Worm (Caenorhabditis elegans) whole organism, L4 larva: ENCODE data around the gene cec-2.

Source experiments
- F37D6.2 ChIP-seq: sonication (generic microtip); optimal IDR thresholded peaks from 2 replicates; lab custom pipeline; 2016; ENCODE audit warnings: mild to moderate bottlenecking, missing genetic modification characterization, missing compliant biosample characterization
- F44E2.7 ChIP-seq: fragments of 200-800 bp; sonication (Bioruptor generic); IDR thresholded peaks from 2 replicates; pipeline ENCODE4 v2.1.2; 2022; ENCODE audit warnings: missing genetic modification characterization, missing compliant biosample characterization
- F49E8.2 ChIP-seq: sonication (generic microtip); optimal IDR thresholded peaks from 2 replicates; lab custom pipeline; 2016; ENCODE audit warnings: missing compliant biosample characterization, mild to moderate bottlenecking, missing genetic modification characterization, borderline replicate concordance
- R02D3.7 ChIP-seq: fragments of 150-350 bp; sonication (generic microtip); optimal IDR thresholded peaks from 3 replicates; lab custom pipeline; 2014; ENCODE audit warnings: missing biosample characterization, missing genetic modification characterization
- T26A8.4 ChIP-seq: fragments of 200-800 bp; sonication (Bioruptor generic); IDR thresholded peaks from 2 replicates; pipeline ENCODE4 v1.3.6; 2022; ENCODE audit warnings: missing genetic modification characterization, missing compliant biosample characterization
- Y48G9A.11 ChIP-seq: fragments of 200-800 bp; sonication (Bioruptor generic); IDR thresholded peaks from 2 replicates; pipeline ENCODE4 v1.3.6; 2022; ENCODE audit warnings: missing genetic modification reagents, missing genetic modification characterization, missing compliant biosample characterization
- Y5F2A.4 ChIP-seq: fragments of 200-800 bp; sonication (Bioruptor generic); optimal IDR thresholded peaks from 2 replicates; lab custom pipeline; 2018; ENCODE audit warnings: mild to moderate bottlenecking, missing genetic modification characterization, missing compliant biosample characterization
- aly-2 ChIP-seq: sonication (generic microtip); optimal IDR thresholded peaks from 2 replicates; lab custom pipeline; 2018; ENCODE audit warnings: missing biosample characterization, missing genetic modification characterization
- arid-1 ChIP-seq: fragments of 200-800 bp; sonication (Bioruptor generic); conservative IDR thresholded peaks from 2 replicates; pipeline ENCODE4 v1.3.6; 2022; ENCODE audit warnings: missing genetic modification reagents, missing genetic modification characterization, missing compliant biosample characterization
- ceh-32 ChIP-seq: sonication (generic microtip); optimal IDR thresholded peaks from 2 replicates; lab custom pipeline; 2016; ENCODE audit warnings: mild to moderate bottlenecking, missing genetic modification characterization, missing compliant biosample characterization; ENCODE audit not compliant: poor library complexity
- ceh-44 ChIP-seq: fragments of 200-800 bp; sonication (Bioruptor generic); IDR thresholded peaks from 2 replicates; pipeline ENCODE4 v1.3.6; 2022; ENCODE audit warnings: missing genetic modification reagents, missing genetic modification characterization, missing compliant biosample characterization
- cey-2 ChIP-seq: sonication (generic microtip); optimal IDR thresholded peaks from 3 replicates; lab custom pipeline; 2017; ENCODE audit warnings: missing genetic modification characterization, mild to moderate bottlenecking, missing compliant biosample characterization, antibody characterized with exemption, borderline replicate concordance; ENCODE audit not compliant: insufficient read depth
- daf-16 ChIP-seq, 3 experiments: sonication (generic microtip); optimal IDR thresholded peaks; 2 replicates each; lab custom pipeline; 2016 to 2017; ENCODE audit warnings: missing genetic modification characterization in 3 of 3, missing genetic modification reagents in 3 of 3, mild to moderate bottlenecking in 2 of 3, missing compliant biosample characterization in 2 of 3, missing biosample characterization in 1 of 3, moderate library complexity in 1 of 3
- daf-19 ChIP-seq: fragments of 200-800 bp; sonication (Bioruptor generic); conservative IDR thresholded peaks from 2 replicates; pipeline ENCODE4 v1.3.6; 2022; ENCODE audit warnings: missing genetic modification characterization, missing compliant biosample characterization
- dmd-9 ChIP-seq: fragments of 200-800 bp; sonication (Bioruptor generic); IDR thresholded peaks from 2 replicates; pipeline ENCODE4 v1.3.6; 2022; ENCODE audit warnings: missing genetic modification reagents, missing genetic modification characterization, missing compliant biosample characterization
- dve-1 ChIP-seq: sonication (generic microtip); optimal IDR thresholded peaks from 2 replicates; lab custom pipeline; 2017; ENCODE audit warnings: antibody characterized with exemption, mild to moderate bottlenecking, missing genetic modification characterization, missing compliant biosample characterization; ENCODE audit not compliant: insufficient read depth
- egl-27 ChIP-seq: sonication (generic microtip); optimal IDR thresholded peaks from 3 replicates; lab custom pipeline; 2017; ENCODE audit warnings: missing biosample characterization, missing genetic modification reagents, missing genetic modification characterization
- egl-43 ChIP-seq: fragments of 200-800 bp; sonication (Bioruptor generic); IDR thresholded peaks from 2 replicates; pipeline ENCODE4 v1.3.6; 2022; ENCODE audit warnings: missing genetic modification reagents, missing genetic modification characterization, missing compliant biosample characterization
- gei-8 ChIP-seq: fragments of 200-800 bp; sonication (Bioruptor generic); optimal IDR thresholded peaks from 2 replicates; lab custom pipeline; 2018; ENCODE audit warnings: mild to moderate bottlenecking, missing genetic modification characterization, missing compliant biosample characterization
- hif-1 ChIP-seq, 2 experiments: sonication (generic microtip); optimal IDR thresholded peaks; 2 replicates each; lab custom pipeline; 2016 to 2017; ENCODE audit warnings: missing compliant biosample characterization in 2 of 2, missing genetic modification characterization in 2 of 2, missing genetic modification reagents in 2 of 2, missing genotype in 2 of 2, mild to moderate bottlenecking in 1 of 2
- hlh-11 ChIP-seq: fragments of 200-800 bp; sonication (Bioruptor generic); optimal IDR thresholded peaks from 2 replicates; lab custom pipeline; 2018; ENCODE audit warnings: mild to moderate bottlenecking, missing genetic modification characterization, missing compliant biosample characterization
- lim-7 ChIP-seq: fragments of 200-800 bp; sonication (Bioruptor generic); IDR thresholded peaks from 2 replicates; pipeline ENCODE4 v1.3.6; 2022; ENCODE audit warnings: missing genetic modification characterization, missing compliant biosample characterization
- lin-1 ChIP-seq: fragments of 200-800 bp; sonication (Bioruptor generic); IDR thresholded peaks from 2 replicates; pipeline ENCODE4 v1.3.6; 2022; ENCODE audit warnings: missing genetic modification reagents, missing genetic modification characterization, missing compliant biosample characterization
- lin-13 ChIP-seq: fragments of 150-350 bp; optimal IDR thresholded peaks from 2 replicates; lab custom pipeline; 2014; ENCODE audit warnings: missing biosample characterization, missing genetic modification reagents, missing genetic modification characterization
- lin-15B ChIP-seq: fragments of 150-350 bp; sonication (generic microtip); optimal IDR thresholded peaks from 3 replicates; lab custom pipeline; 2014; ENCODE audit warnings: missing biosample characterization, missing genetic modification characterization
- lin-29 ChIP-seq: fragments of 200-800 bp; sonication (Bioruptor generic); IDR thresholded peaks from 2 replicates; pipeline ENCODE4 v1.3.6; 2022; ENCODE audit warnings: missing genetic modification reagents, missing genetic modification characterization, missing compliant biosample characterization
- lsy-2 ChIP-seq, 2 experiments: fragments of 150-350 bp in 1 of 2; sonication (generic microtip) in 1 of 2; optimal IDR thresholded peaks; 2 replicates each; lab custom pipeline; 2014 to 2017; ENCODE audit warnings: missing biosample characterization in 2 of 2, missing genetic modification characterization in 2 of 2
- madf-9 ChIP-seq: fragments of 200-800 bp; sonication (Bioruptor generic); conservative IDR thresholded peaks from 2 replicates; pipeline ENCODE4 v1.3.6; 2022; ENCODE audit warnings: missing genetic modification reagents, missing genetic modification characterization, missing compliant biosample characterization
- nhr-102 ChIP-seq: sonication (generic microtip); optimal IDR thresholded peaks from 2 replicates; lab custom pipeline; 2016; ENCODE audit warnings: mild to moderate bottlenecking, missing genetic modification characterization, moderate library complexity, missing compliant biosample characterization
- nhr-11 ChIP-seq: fragments of 150-350 bp; optimal IDR thresholded peaks from 2 replicates; lab custom pipeline; 2014; ENCODE audit warnings: missing biosample characterization, missing genetic modification characterization
- nhr-111 ChIP-seq: fragments of 200-800 bp; sonication (Bioruptor generic); optimal IDR thresholded peaks from 2 replicates; lab custom pipeline; 2018; ENCODE audit warnings: mild to moderate bottlenecking, missing genetic modification characterization, missing compliant biosample characterization
- nhr-237 ChIP-seq: sonication (generic microtip); optimal IDR thresholded peaks from 2 replicates; lab custom pipeline; 2017; ENCODE audit warnings: missing biosample characterization, missing genetic modification characterization
- nhr-41 ChIP-seq: fragments of 200-800 bp; sonication (Bioruptor generic); IDR thresholded peaks from 2 replicates; pipeline ENCODE4 v1.3.6; 2022; ENCODE audit warnings: missing genetic modification reagents, missing genetic modification characterization, missing compliant biosample characterization
- nhr-48 ChIP-seq: sonication (generic microtip); optimal IDR thresholded peaks from 2 replicates; lab custom pipeline; 2016; ENCODE audit warnings: mild to moderate bottlenecking, missing genetic modification characterization, missing compliant biosample characterization
- nhr-76 ChIP-seq: fragments of 150-350 bp; optimal IDR thresholded peaks from 2 replicates; lab custom pipeline; 2014; ENCODE audit warnings: missing biosample characterization, missing genetic modification characterization
- php-3 ChIP-seq: fragments of 200-800 bp; sonication (Bioruptor generic); IDR thresholded peaks from 2 replicates; pipeline ENCODE4 v1.3.6; 2022; ENCODE audit warnings: missing genetic modification reagents, missing genetic modification characterization, missing compliant biosample characterization
- rbr-2 ChIP-seq: sonication (generic microtip); optimal IDR thresholded peaks from 2 replicates; lab custom pipeline; 2016; ENCODE audit warnings: missing genotype, missing genetic modification characterization, missing compliant biosample characterization
- saeg-2 ChIP-seq: fragments of 200-800 bp; sonication (Bioruptor generic); IDR thresholded peaks from 2 replicates; pipeline ENCODE4 v1.3.6; 2022; ENCODE audit warnings: missing genetic modification reagents, missing genetic modification characterization, missing compliant biosample characterization
- set-16 ChIP-seq: fragments of 200-800 bp; sonication (Bioruptor generic); IDR thresholded peaks from 2 replicates; pipeline ENCODE4 v1.3.6; 2022; ENCODE audit warnings: missing genetic modification reagents, missing genetic modification characterization, missing compliant biosample characterization
- skn-1 ChIP-seq: fragments of 150-350 bp; optimal IDR thresholded peaks from 2 replicates; lab custom pipeline; 2014; ENCODE audit warnings: missing biosample characterization, missing genetic modification characterization
- snpc-1.2 ChIP-seq: fragments of 200-800 bp; sonication (Bioruptor generic); IDR thresholded peaks from 2 replicates; pipeline ENCODE4 v1.3.6; 2022; ENCODE audit warnings: missing genetic modification reagents, missing genetic modification characterization, missing compliant biosample characterization
- spr-1 ChIP-seq: sonication (generic microtip); optimal IDR thresholded peaks from 2 replicates; lab custom pipeline; 2016; ENCODE audit warnings: mild to moderate bottlenecking, missing genetic modification characterization, missing compliant biosample characterization
- tra-1 ChIP-seq: fragments of 200-800 bp; sonication (Bioruptor generic); IDR thresholded peaks from 2 replicates; pipeline ENCODE4 v1.3.6; 2022; ENCODE audit warnings: missing genetic modification reagents, missing genetic modification characterization, missing compliant biosample characterization
- unc-62 ChIP-seq, 3 experiments: fragments of 150-350 bp in 1 of 3; sonication (generic microtip); optimal IDR thresholded peaks in 2 of 3; peaks in 1 of 3; 1 replicate in 1 of 3; 2 replicates in 2 of 3; lab custom pipeline; 2014 to 2017; ENCODE audit warnings: missing biosample characterization in 3 of 3, missing genetic modification characterization in 3 of 3, missing genetic modification reagents in 3 of 3, missing genotype in 1 of 3
- vab-7 ChIP-seq: fragments of 200-800 bp; sonication (Bioruptor generic); IDR thresholded peaks from 2 replicates; pipeline ENCODE4 v1.3.6; 2022; ENCODE audit warnings: missing genetic modification reagents, missing genetic modification characterization, missing compliant biosample characterization
- zip-2 ChIP-seq: fragments of 150-350 bp; optimal IDR thresholded peaks from 2 replicates; lab custom pipeline; 2014; ENCODE audit warnings: missing biosample characterization, missing genetic modification characterization
- ztf-11 ChIP-seq: fragments of 150-350 bp; optimal IDR thresholded peaks from 2 replicates; lab custom pipeline; 2014; ENCODE audit warnings: missing biosample characterization, missing genetic modification characterization
- ztf-7 ChIP-seq: fragments of 150-350 bp; optimal IDR thresholded peaks from 2 replicates; lab custom pipeline; 2014; ENCODE audit warnings: missing biosample characterization, missing genetic modification characterization

The cec-2 gene

DNA sequence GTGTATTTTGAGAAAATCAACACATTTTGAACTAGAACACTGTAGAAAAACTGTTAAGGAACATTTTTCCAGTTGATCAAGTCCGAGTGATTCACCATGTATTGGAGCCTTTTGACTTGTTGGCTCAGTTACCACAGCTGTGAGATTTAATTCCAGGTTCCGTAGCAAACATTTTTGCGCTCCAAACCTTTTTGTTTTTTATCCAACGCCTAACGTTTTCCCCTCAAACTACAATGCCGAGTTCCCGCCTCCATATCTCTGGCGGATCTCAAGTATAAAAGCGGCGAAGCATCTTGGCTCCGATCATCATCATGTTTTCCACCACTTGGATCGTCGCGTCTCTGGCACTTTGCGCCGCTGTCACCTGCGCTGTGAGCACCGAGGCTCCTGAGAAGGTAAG is 44.0 kb upstream of the cec-2 start, which contains the start of gene perm-2:
Gene perm-2 (plus strand): TSS at position 301 of the 400 bp plus-strand sequence.
- TF ChIP-seq spr-1 (tag; lab: Kevin White, UChicago) (no peak), cey-2 (tag; lab: Kevin White, UChicago) (no peak), hif-1 (tag; optimal IDR thresholded peaks at IDR 0.05; lab: Kevin White, UChicago) (no peak), lin-1 (GFP tag; lab: Robert Waterston, UW) (no peak), egl-27 (tag; lab: Kevin White, UChicago) (no peak), nhr-102 (tag; lab: Kevin White, UChicago) (no peak), vab-7 (no peak), ztf-7 (tag; lab: Kevin White, UChicago) (no peak), ceh-32 (tag; lab: Kevin White, UChicago) (no peak), nhr-237 (tag; lab: Kevin White, UChicago) (no peak)

DNA sequence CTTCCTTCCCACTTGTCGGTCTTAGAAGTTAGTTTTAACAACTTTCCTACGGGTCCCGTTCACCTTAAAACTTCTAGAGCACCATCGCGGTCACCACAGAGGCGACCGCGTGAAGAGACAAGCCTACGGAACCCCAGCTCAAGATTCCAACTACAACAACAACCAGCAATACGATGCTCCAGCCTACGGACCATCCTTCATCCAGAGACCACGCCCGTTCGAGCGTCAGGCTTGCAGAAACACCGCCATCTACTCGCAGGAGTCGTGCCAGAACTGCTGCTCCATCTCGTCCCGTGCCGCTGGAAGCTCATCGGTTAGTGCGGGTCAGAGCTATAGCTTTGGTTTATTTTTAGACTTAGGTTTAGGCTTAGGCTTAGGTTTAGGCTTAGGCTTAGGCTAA is 42.7 kb upstream of the cec-2 start:
- no peak for TF ChIP-seq nhr-111 (GFP tag; lab: Kevin White, UChicago)
- no peak for TF ChIP-seq lsy-2 (tag; optimal IDR thresholded peaks at IDR 0.05; lab: Kevin White, UChicago)
- no peak for TF ChIP-seq R02D3.7 (tag; lab: Kevin White, UChicago)
- TF ChIP-seq saeg-2 (GFP tag; lab: Robert Waterston, UW), result no peak
- TF ChIP-seq unc-62 (GFP tag; optimal IDR thresholded peaks at IDR 0.05 in 1 of 2; lab: Kevin White, UChicago), result peak in 1 of 2 experiments; percentile 4
- TF ChIP-seq unc-62 (tag; optimal IDR thresholded peaks at IDR 0.05; lab: Kevin White, UChicago), result no peak
- TF ChIP-seq lin-13 (GFP tag; lab: Kevin White, UChicago), result no peak
- TF ChIP-seq nhr-48 (tag; lab: Kevin White, UChicago), result no peak
- TF ChIP-seq T26A8.4 (GFP tag; lab: Robert Waterston, UW), result no peak
- TF ChIP-seq hlh-11, result no peak
- no peak for TF ChIP-seq snpc-1.2 (GFP tag; lab: Robert Waterston, UW)
- TF ChIP-seq lin-29, result no peak
- TF ChIP-seq lim-7 (GFP tag; lab: Robert Waterston, UW), result 0 out of 2 replicates have a peak, but pooled peaks have one; percentile 25
- no peak for TF ChIP-seq F49E8.2 (tag; lab: Kevin White, UChicago)
- no peak for TF ChIP-seq skn-1 (tag; lab: Kevin White, UChicago)
- TF ChIP-seq dmd-9 (GFP tag; lab: Robert Waterston, UW), result no peak
- TF ChIP-seq egl-43 (GFP tag; lab: Robert Waterston, UW), result no peak
- TF ChIP-seq spr-1 (tag; lab: Kevin White, UChicago), result no peak
- TF ChIP-seq dve-1 (tag; lab: Kevin White, UChicago), result no peak
- TF ChIP-seq php-3 (GFP tag; lab: Robert Waterston, UW), result 0 out of 2 replicates have a peak, but pooled peaks have one; percentile 9
- TF ChIP-seq rbr-2 (tag; lab: Kevin White, UChicago), result no peak
- TF ChIP-seq ceh-44, result no peak
- no peak for TF ChIP-seq F37D6.2
- no peak for TF ChIP-seq lin-15B (tag; lab: Kevin White, UChicago)
- TF ChIP-seq nhr-41 (GFP tag; lab: Robert Waterston, UW), result no peak
- TF ChIP-seq daf-19 (GFP tag; lab: Robert Waterston, UW), result no peak
- TF ChIP-seq F44E2.7 (GFP tag; lab: Robert Waterston, UW), result 0 out of 2 replicates have a peak, but pooled peaks have one; percentile 12
- TF ChIP-seq gei-8 (GFP tag; lab: Kevin White, UChicago), result no peak
- TF ChIP-seq ztf-11 (tag; lab: Kevin White, UChicago), result no peak
- no peak for TF ChIP-seq zip-2 (tag; lab: Kevin White, UChicago)
- TF ChIP-seq aly-2 (tag; lab: Kevin White, UChicago), result no peak
- TF ChIP-seq arid-1, result no peak
- TF ChIP-seq nhr-76 (tag; lab: Kevin White, UChicago), result no peak
- TF ChIP-seq madf-9 (GFP tag; lab: Robert Waterston, UW), result no peak
- TF ChIP-seq set-16 (GFP tag; lab: Robert Waterston, UW), result peak; percentile 56; the same call in 1 of the 2 replicates
- TF ChIP-seq daf-16 (GFP tag; optimal IDR thresholded peaks at IDR 0.05; lab: Kevin White, UChicago), result no peak
- no peak for TF ChIP-seq daf-16 (tag; optimal IDR thresholded peaks at IDR 0.05; lab: Kevin White, UChicago)
- no peak for TF ChIP-seq tra-1 (GFP tag; lab: Robert Waterston, UW)
- TF ChIP-seq Y5F2A.4, result no peak
- TF ChIP-seq Y48G9A.11, result no peak
- TF ChIP-seq nhr-11 (tag; lab: Kevin White, UChicago), result no peak
